Fruit fly (Drosophila melanogaster) whole organism, embryonic: ENCODE measurements around the gene LysB.

ENCODE experiments used
- Antp ChIP-seq: fragments of 200-800 bp; sonication (Bioruptor generic); optimal IDR thresholded peaks from 3 replicates; lab custom pipeline; 2016; ENCODE audit warnings: missing biosample characterization, missing genetic modification characterization
- Bgb ChIP-seq: fragments of 200-800 bp; sonication (Bioruptor generic); IDR thresholded peaks from 2 replicates; pipeline ENCODE4 v1.3.6; 2022; ENCODE audit warnings: missing biosample characterization, missing genetic modification characterization; ENCODE audit not compliant: partially characterized antibody
- CG13287 ChIP-seq: fragments of 200-800 bp; sonication (Bioruptor generic); IDR thresholded peaks from 2 replicates; pipeline ENCODE4 v1.3.6; 2022; ENCODE audit warnings: missing biosample characterization, missing genetic modification characterization; ENCODE audit not compliant: partially characterized antibody
- CG13624 ChIP-seq: fragments of 200-800 bp; sonication (Bioruptor generic); optimal IDR thresholded peaks from 2 replicates; lab custom pipeline; 2016; ENCODE audit warnings: missing biosample characterization, missing genetic modification characterization
- CG15073 ChIP-seq: fragments of 200-800 bp; sonication (Bioruptor generic); optimal IDR thresholded peaks from 2 replicates; lab custom pipeline; 2016; ENCODE audit warnings: missing biosample characterization, missing genetic modification characterization
- CG15601 ChIP-seq: fragments of 200-800 bp; sonication (Bioruptor generic); optimal IDR thresholded peaks from 3 replicates; lab custom pipeline; 2019; ENCODE audit warnings: missing biosample characterization, mild to moderate bottlenecking, missing genetic modification characterization, moderate library complexity
- CG17361 ChIP-seq: fragments of 200-800 bp; sonication (Bioruptor generic); IDR thresholded peaks from 3 replicates; pipeline ENCODE4 v1.3.6; 2022; ENCODE audit warnings: missing biosample characterization, missing genetic modification characterization
- CG18011 ChIP-seq: fragments of 200-800 bp; sonication (Bioruptor generic); optimal IDR thresholded peaks from 2 replicates; lab custom pipeline; 2017; ENCODE audit warnings: missing biosample characterization, missing genetic modification characterization, mild to moderate bottlenecking, moderate library complexity, missing genotype
- CG2199 ChIP-seq: fragments of 200-800 bp; sonication (Bioruptor generic); IDR thresholded peaks from 3 replicates; pipeline ENCODE4 v1.3.6; 2022; ENCODE audit warnings: missing biosample characterization, missing genetic modification characterization
- CG2712 ChIP-seq: fragments of 200-800 bp; optimal IDR thresholded peaks from 3 replicates; lab custom pipeline; 2019; ENCODE audit warnings: missing biosample characterization, mild to moderate bottlenecking, missing genetic modification characterization, moderate library complexity
- CG32772 ChIP-seq: fragments of 200-800 bp; sonication (Bioruptor generic); IDR thresholded peaks from 2 replicates; pipeline ENCODE4 v1.3.6; 2022; ENCODE audit warnings: missing biosample characterization, missing genetic modification characterization
- CG6272 ChIP-seq: fragments of 200-800 bp; sonication (Bioruptor generic); IDR thresholded peaks from 2 replicates; pipeline ENCODE4 v1.3.6; 2022; ENCODE audit warnings: missing biosample characterization, missing genetic modification characterization
- CG6689 ChIP-seq: fragments of 200-800 bp; sonication (Bioruptor generic); IDR thresholded peaks from 2 replicates; pipeline ENCODE4 v1.3.6; 2022; ENCODE audit warnings: missing biosample characterization, missing genetic modification characterization
- CG6791 ChIP-seq: fragments of 200-800 bp; sonication (Bioruptor generic); IDR thresholded peaks from 3 replicates; pipeline ENCODE4 v1.3.6; 2022; ENCODE audit warnings: missing biosample characterization, missing genetic modification characterization; ENCODE audit not compliant: partially characterized antibody
- CG6854 ChIP-seq: fragments of 200-800 bp; sonication (Bioruptor generic); optimal IDR thresholded peaks from 3 replicates; lab custom pipeline; 2017; ENCODE audit warnings: missing biosample characterization, mild to moderate bottlenecking, missing genetic modification characterization
- CG7963 ChIP-seq: fragments of 200-800 bp; sonication (Bioruptor generic); IDR thresholded peaks from 3 replicates; pipeline ENCODE4 v1.3.6; 2022; ENCODE audit warnings: missing biosample characterization, missing genetic modification characterization; ENCODE audit not compliant: partially characterized antibody
- CG7987 ChIP-seq: fragments of 200-800 bp; sonication (Bioruptor generic); optimal IDR thresholded peaks from 2 replicates; lab custom pipeline; 2018; ENCODE audit warnings: missing biosample characterization, mild to moderate bottlenecking, missing genetic modification characterization, moderate library complexity
- CG8924 ChIP-seq: fragments of 200-800 bp; optimal IDR thresholded peaks from 3 replicates; lab custom pipeline; 2019; ENCODE audit warnings: missing biosample characterization, mild to moderate bottlenecking, missing genetic modification characterization, moderate library complexity
- CTCF ChIP-seq: fragments of 200-800 bp; sonication (Bioruptor generic); optimal IDR thresholded peaks from 2 replicates; lab custom pipeline; 2017; ENCODE audit warnings: missing biosample characterization, mild to moderate bottlenecking, missing genetic modification characterization, moderate library complexity
- CoRest ChIP-seq: fragments of 200-800 bp; sonication (Bioruptor generic); optimal IDR thresholded peaks from 3 replicates; lab custom pipeline; 2018; ENCODE audit warnings: missing biosample characterization, mild to moderate bottlenecking, missing genetic modification characterization, moderate library complexity
- Dp ChIP-seq: fragments of 200-800 bp; sonication (Bioruptor generic); optimal IDR thresholded peaks from 2 replicates; lab custom pipeline; 2018; ENCODE audit warnings: missing biosample characterization, mild to moderate bottlenecking, missing genetic modification characterization, moderate library complexity
- E2f2 ChIP-seq: fragments of 200-800 bp; sonication (Bioruptor generic); IDR thresholded peaks from 2 replicates; pipeline ENCODE4 v1.3.6; 2022; ENCODE audit warnings: missing biosample characterization, missing genetic modification characterization
- H15 ChIP-seq: fragments of 200-800 bp; sonication (Bioruptor generic); IDR thresholded peaks from 3 replicates; pipeline ENCODE4 v1.3.6; 2022; ENCODE audit warnings: missing biosample characterization, missing genetic modification characterization
- Jarid2 ChIP-seq: fragments of 200-800 bp; sonication (Bioruptor generic); optimal IDR thresholded peaks from 3 replicates; lab custom pipeline; 2017; ENCODE audit warnings: mild to moderate bottlenecking, missing biosample characterization, missing genetic modification reagents, missing genetic modification characterization
- Lhr ChIP-seq: fragments of 200-800 bp; sonication (Bioruptor generic); optimal IDR thresholded peaks from 3 replicates; lab custom pipeline; 2017; ENCODE audit warnings: mild to moderate bottlenecking, missing biosample characterization, missing genetic modification reagents, missing genetic modification characterization
- MBD-R2 ChIP-seq: fragments of 200-800 bp; sonication (Bioruptor generic); IDR thresholded peaks from 2 replicates; pipeline ENCODE4 v1.3.6; 2022; ENCODE audit warnings: missing biosample characterization, missing genetic modification characterization
- Med ChIP-seq: fragments of 200-800 bp; sonication (Bioruptor generic); peaks from one replicate; lab custom pipeline; 2016; ENCODE audit warnings: missing biosample characterization, missing genetic modification characterization, mild to moderate bottlenecking, inconsistent platforms, moderate library complexity
- Myb ChIP-seq: fragments of 200-800 bp; sonication (Bioruptor generic); optimal IDR thresholded peaks from 2 replicates; lab custom pipeline; 2016; ENCODE audit warnings: missing biosample characterization, missing genetic modification characterization
- NFAT ChIP-seq: fragments of 200-800 bp; sonication (Bioruptor generic); IDR thresholded peaks from 2 replicates; pipeline ENCODE4 v1.3.6; 2022; ENCODE audit warnings: missing biosample characterization, missing genetic modification characterization
- Neu2 ChIP-seq: fragments of 200-800 bp; sonication (Bioruptor generic); optimal IDR thresholded peaks from 3 replicates; lab custom pipeline; 2016; ENCODE audit warnings: missing biosample characterization, missing genetic modification characterization, borderline replicate concordance
- Opbp ChIP-seq: fragments of 200-800 bp; sonication (Bioruptor generic); IDR thresholded peaks from 3 replicates; pipeline ENCODE4 v1.3.6; 2022; ENCODE audit warnings: missing biosample characterization, missing genetic modification characterization; ENCODE audit not compliant: partially characterized antibody
- Pdp1 ChIP-seq, 2 experiments: fragments of 200-800 bp; sonication (Bioruptor generic); optimal IDR thresholded peaks; 3 replicates each; lab custom pipeline; 2016; ENCODE audit warnings: missing biosample characterization in 2 of 2, missing genetic modification characterization in 2 of 2, mild to moderate bottlenecking in 1 of 2, moderate library complexity in 1 of 2
- Rfx ChIP-seq: fragments of 200-800 bp; sonication (Bioruptor generic); IDR thresholded peaks from 2 replicates; pipeline ENCODE4 v1.3.6; 2022; ENCODE audit warnings: missing biosample characterization, missing genetic modification characterization
- Sry-δ ChIP-seq: fragments of 200-800 bp; sonication (Bioruptor generic); optimal IDR thresholded peaks from 2 replicates; lab custom pipeline; 2016; ENCODE audit warnings: missing biosample characterization, missing genetic modification characterization
- ato ChIP-seq: fragments of 200-800 bp; sonication (Bioruptor generic); IDR thresholded peaks from 2 replicates; pipeline ENCODE4 v1.3.6; 2022; ENCODE audit warnings: missing biosample characterization, missing genetic modification characterization; ENCODE audit not compliant: partially characterized antibody
- cg ChIP-seq: fragments of 200-800 bp; sonication (Bioruptor generic); optimal IDR thresholded peaks from 3 replicates; lab custom pipeline; 2019; ENCODE audit warnings: missing biosample characterization, mild to moderate bottlenecking, missing genetic modification characterization, moderate library complexity
- chif ChIP-seq, 2 experiments: fragments of 200-800 bp; sonication (Bioruptor generic); optimal IDR thresholded peaks; 3 replicates each; lab custom pipeline; 2016; ENCODE audit warnings: missing biosample characterization in 2 of 2, missing genetic modification characterization in 2 of 2
- fd102C ChIP-seq: fragments of 200-800 bp; sonication (Bioruptor generic); optimal IDR thresholded peaks from 2 replicates; lab custom pipeline; 2018; ENCODE audit warnings: missing biosample characterization, mild to moderate bottlenecking, missing genetic modification characterization, moderate library complexity
- ftz-f1 ChIP-seq: fragments of 200-800 bp; sonication (Bioruptor generic); optimal IDR thresholded peaks from 2 replicates; lab custom pipeline; 2016; ENCODE audit warnings: missing biosample characterization, missing genetic modification characterization
- lola ChIP-seq, 3 experiments: fragments of >200 bp in 2 of 3; fragments of 200-800 bp in 1 of 3; sonication (Bioruptor generic) in 1 of 3; optimal IDR thresholded peaks; 2 replicates each; lab custom pipeline; 2017 to 2019; ENCODE audit warnings: missing biosample characterization in 3 of 3, missing genetic modification characterization in 3 of 3, mild to moderate bottlenecking in 1 of 3, moderate library complexity in 1 of 3
- nmo ChIP-seq: fragments of 200-800 bp; sonication (Bioruptor generic); optimal IDR thresholded peaks from 2 replicates; lab custom pipeline; 2018; ENCODE audit warnings: missing biosample characterization, mild to moderate bottlenecking, missing genetic modification characterization, moderate library complexity
- sd ChIP-seq: fragments of 200-800 bp; sonication (Bioruptor generic); optimal IDR thresholded peaks from 3 replicates; lab custom pipeline; 2018; ENCODE audit warnings: missing biosample characterization, mild to moderate bottlenecking, missing genetic modification characterization, moderate library complexity
- so ChIP-seq: fragments of 200-800 bp; sonication (Bioruptor generic); IDR thresholded peaks from 3 replicates; pipeline ENCODE4 v1.3.6; 2022; ENCODE audit warnings: missing biosample characterization, missing genetic modification characterization
- stwl ChIP-seq: fragments of 200-800 bp; sonication (Bioruptor generic); optimal IDR thresholded peaks from 3 replicates; lab custom pipeline; 2018; ENCODE audit warnings: missing biosample characterization, mild to moderate bottlenecking, missing genetic modification characterization, moderate library complexity
- tap ChIP-seq: fragments of 200-800 bp; optimal IDR thresholded peaks from 3 replicates; lab custom pipeline; 2019; ENCODE audit warnings: missing biosample characterization, mild to moderate bottlenecking, missing genetic modification characterization, moderate library complexity
- vvl ChIP-seq: fragments of 200-800 bp; sonication (Bioruptor generic); IDR thresholded peaks from 2 replicates; pipeline ENCODE4 v1.3.6; 2022; ENCODE audit warnings: missing biosample characterization, missing genetic modification characterization
- wdn ChIP-seq: fragments of 200-800 bp; sonication (Bioruptor generic); IDR thresholded peaks from 2 replicates; pipeline ENCODE4 v1.3.6; 2022; ENCODE audit warnings: missing biosample characterization, missing genetic modification characterization

The LysB gene

DNA sequence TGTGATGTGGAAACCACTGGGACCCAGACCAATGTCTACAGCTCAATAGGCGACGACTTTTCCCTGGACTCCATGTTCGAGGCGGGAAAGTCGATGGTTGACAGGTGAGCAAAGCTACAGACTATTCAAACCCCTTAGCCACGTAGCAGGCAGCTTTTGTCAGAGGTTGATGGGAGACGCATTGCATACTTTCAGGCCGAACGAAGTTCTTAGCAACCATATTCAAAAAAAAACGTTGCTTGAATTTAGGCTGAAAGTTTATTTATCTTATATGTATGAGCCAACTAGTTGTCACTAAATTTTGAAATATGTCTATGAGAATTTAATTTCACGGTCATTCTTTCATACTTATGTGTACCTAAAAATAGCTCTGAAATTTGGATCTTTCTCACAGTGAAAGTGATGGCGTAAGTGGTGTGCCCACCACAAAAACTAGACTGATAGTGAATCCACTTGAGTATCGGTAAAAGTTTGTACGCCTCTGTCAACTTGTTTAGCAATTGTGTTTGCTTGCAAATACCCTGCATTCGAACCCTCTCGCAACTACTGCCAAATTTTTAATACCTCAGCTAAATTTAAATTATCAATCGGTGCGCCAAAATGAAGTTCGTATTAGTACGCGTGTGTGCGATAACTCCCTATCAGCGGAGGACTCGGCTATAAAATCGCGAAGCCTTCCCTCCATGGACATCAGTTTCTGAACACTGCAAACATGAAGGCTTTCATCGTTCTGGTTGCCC lies at the start of gene LysB:
LysB (plus strand) TSS at position 690 of the 740 bp plus-strand sequence.
- TF ChIP-seq CG2712 (tag; lab: Kevin White, UChicago) (peak; percentile 9), Dp (GFP tag; lab: Kevin White, UChicago) (peak; percentile 59), E2f2 (GFP tag; lab: Robert Waterston, UW) (peak; percentile 66), fd102C (no peak), nmo (peak; percentile 6), ato (GFP tag; lab: Robert Waterston, UW) (0 out of 2 replicates have a peak, but pooled peaks have one; percentile 26), CG32772 (no peak), so (GFP tag; lab: Robert Waterston, UW) (no peak), tap (tag; lab: Kevin White, UChicago) (no peak), Neu2 (GFP tag; lab: Kevin White, UChicago) (peak; percentile 64), CG7987 (GFP tag; lab: Kevin White, UChicago) (peak; percentile 16), cg (GFP tag; lab: Kevin White, UChicago) (no peak), Opbp (GFP tag; lab: Robert Waterston, UW) (peak; percentile 29; the same call in 1 of the 3 replicates), CG7963 (GFP tag; lab: Robert Waterston, UW) (no peak), MBD-R2 (peak; percentile 27; the same call in 1 of the 2 replicates), CG6791 (GFP tag; lab: Robert Waterston, UW) (0 out of 3 replicates have a peak, but pooled peaks have one; percentile 18), Myb (peak; percentile 43), CG17361 (0 out of 3 replicates have a peak, but pooled peaks have one; percentile 16), CG6854 (GFP tag; lab: Kevin White, UChicago) (no peak), CG13624 (GFP tag; lab: Kevin White, UChicago) (peak; percentile 7), CG15073 (no peak), Jarid2 (GFP tag; lab: Kevin White, UChicago) (peak; percentile 4), CoRest (tag; lab: Kevin White, UChicago) (peak; percentile 21), CG13287 (GFP tag; lab: Robert Waterston, UW) (0 out of 2 replicates have a peak, but pooled peaks have one; percentile 12), Sry-δ (GFP tag; lab: Kevin White, UChicago) (no peak), Med (GFP tag; lab: Kevin White, UChicago) (peak; percentile 82), CG6689 (no peak), CTCF (GFP tag; lab: Kevin White, UChicago) (peak; percentile 13), Lhr (GFP tag; lab: Kevin White, UChicago) (peak; percentile 37), lola (GFP tag; optimal IDR thresholded peaks at IDR 0.05; lab: Kevin White, UChicago) (peak in 1 of 3 experiments; percentile 34), Pdp1 (GFP tag; optimal IDR thresholded peaks at IDR 0.05; lab: Kevin White, UChicago) (peak in 1 of 2 experiments; percentile 30), Rfx (GFP tag; lab: Robert Waterston, UW) (peak; percentile 17; the same call in 1 of the 2 replicates), ftz-f1 (GFP tag; lab: Kevin White, UChicago) (peak; percentile 33), vvl (GFP tag; lab: Robert Waterston, UW) (0 out of 2 replicates have a peak, but pooled peaks have one; percentile 30), wdn (GFP tag; lab: Robert Waterston, UW) (0 out of 2 replicates have a peak, but pooled peaks have one; percentile 39), CG15601 (tag; lab: Kevin White, UChicago) (peak; percentile 66), chif (GFP tag; optimal IDR thresholded peaks at IDR 0.05; lab: Kevin White, UChicago) (peak in 1 of 2 experiments; percentile 14), CG18011 (GFP tag; lab: Kevin White, UChicago) (peak; percentile 99), CG6272 (GFP tag; lab: Robert Waterston, UW) (peak; percentile 16; the same call in 1 of the 2 replicates), sd (tag; lab: Kevin White, UChicago) (peak; percentile 30), Antp (peak; percentile 6), Bgb (GFP tag; lab: Robert Waterston, UW) (peak; percentile 45; the same call in 1 of the 2 replicates), H15 (GFP tag; lab: Robert Waterston, UW) (no peak), stwl (peak; percentile 66), CG8924 (no peak), NFAT (no peak), CG2199 (peak; percentile 37; the same call in 1 of the 3 replicates)
